Worm (Caenorhabditis elegans): ENCODE results near the gene W04G3.5.

The W04G3.5 gene

ce11 chrX:11067256-11067655 is 6.2 kb upstream of the W04G3.5 start:
- peak; percentile 6 for TF ChIP-seq fos-1 (tag; optimal IDR thresholded peaks at IDR 0.05)
- no peak for TF ChIP-seq peb-1 (tag; optimal IDR thresholded peaks at IDR 0.05)
- peak; percentile 25 for TF ChIP-seq egl-27 (tag; optimal IDR thresholded peaks at IDR 0.05)

ce11 chrX:11068334-11068733 is 5.1 kb upstream of the W04G3.5 start, which contains the start of gene apt-9:
TSS of gene apt-9 (plus strand) at chrX:11068527.
- TF ChIP-seq lin-11 (tag; optimal IDR thresholded peaks at IDR 0.05), result peak; percentile 16
- TF ChIP-seq C34F6.9 (tag; optimal IDR thresholded peaks at IDR 0.05), result peak; percentile 26
- TF ChIP-seq ztf-11 (tag; optimal IDR thresholded peaks at IDR 0.05), result no peak
- no peak for TF ChIP-seq nhr-12 (tag; optimal IDR thresholded peaks at IDR 0.05)
- TF ChIP-seq mab-5 (tag; optimal IDR thresholded peaks at IDR 0.05), result peak; percentile 8
- TF ChIP-seq unc-55 (GFP tag; optimal IDR thresholded peaks at IDR 0.05), result peak; percentile 81
- peak; percentile 54 for TF ChIP-seq nhr-129 (tag; optimal IDR thresholded peaks at IDR 0.05)
- peak; percentile 23 for TF ChIP-seq snpc-4 (tag; optimal IDR thresholded peaks at IDR 0.05)
- TF ChIP-seq lsy-2 (tag; optimal IDR thresholded peaks at IDR 0.05), result peak in 1 of 2 experiments; percentile 42
- TF ChIP-seq mdl-1 (tag; optimal IDR thresholded peaks at IDR 0.05), result peak in 1 of 2 experiments; percentile 28
- no peak for TF ChIP-seq nhr-23 (tag; optimal IDR thresholded peaks at IDR 0.05)
- TF ChIP-seq ztf-4 (tag; optimal IDR thresholded peaks at IDR 0.05), result no peak
- TF ChIP-seq sma-9 (GFP tag; optimal IDR thresholded peaks at IDR 0.05), result peak; percentile 22
- TF ChIP-seq sma-9 (tag; optimal IDR thresholded peaks at IDR 0.05), result no peak
- TF ChIP-seq Y55F3AM.14 (GFP tag; optimal IDR thresholded peaks at IDR 0.05), result peak; percentile 31

ce11 chrX:11072701-11073100 is 757 bp upstream of the W04G3.5 start:
- TF ChIP-seq Y55F3AM.14 (GFP tag; optimal IDR thresholded peaks at IDR 0.05) (no peak), zag-1 (tag; optimal IDR thresholded peaks at IDR 0.05) (no peak), F13H6.1 (tag; optimal IDR thresholded peaks at IDR 0.05) (no peak), peb-1 (tag; optimal IDR thresholded peaks at IDR 0.05) (no peak), nhr-6 (tag; optimal IDR thresholded peaks at IDR 0.05) (no peak), nhr-237 (tag; optimal IDR thresholded peaks at IDR 0.05) (no peak), elt-1 (tag; optimal IDR thresholded peaks at IDR 0.05) (no peak), R02D3.7 (tag; optimal IDR thresholded peaks at IDR 0.05) (no peak), snpc-4 (tag; optimal IDR thresholded peaks at IDR 0.05) (no peak), lsy-2 (tag; optimal IDR thresholded peaks at IDR 0.05) (no peak), egl-27 (tag; optimal IDR thresholded peaks at IDR 0.05) (no peak), unc-39 (tag; optimal IDR thresholded peaks at IDR 0.05) (no peak), alr-1 (tag; optimal IDR thresholded peaks at IDR 0.05) (no peak)

- TF ChIP-seq F13H6.1 (tag; optimal IDR thresholded peaks at IDR 0.05) (no peak), ceh-16 (tag; optimal IDR thresholded peaks at IDR 0.05) (no peak), nhr-12 (tag; optimal IDR thresholded peaks at IDR 0.05) (no peak)
Measured at ce11 chrX:11076491-11076890, 3.0 kb downstream of the W04G3.5 start, which contains the start of gene W04G3.12. TSS of gene W04G3.12 (minus strand) at chrX:11076801.

DNA sequence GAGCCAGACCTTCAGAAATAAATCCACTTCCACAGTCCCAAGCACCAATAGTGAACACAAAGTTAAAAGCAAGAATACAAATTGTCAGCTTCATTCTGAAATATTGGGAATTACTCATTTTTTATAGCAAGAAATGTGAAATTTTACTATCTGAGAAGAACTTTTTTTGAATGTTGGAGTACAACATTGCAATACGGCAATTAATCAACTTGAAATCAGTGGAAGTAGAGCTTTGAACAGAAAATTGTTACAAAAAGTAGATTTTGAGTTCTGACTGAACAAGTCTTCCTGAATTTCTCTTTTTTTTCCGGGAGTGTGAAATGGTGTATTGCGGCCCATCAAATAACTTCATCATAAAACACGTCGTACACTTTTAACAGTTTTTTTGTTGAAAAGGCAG is 4.7 kb downstream of the W04G3.5 start, which contains the start of gene W04G3.10:
Gene W04G3.10, minus strand, starts transcription at position 101 of the 400 bp plus-strand sequence.
- no peak for TF ChIP-seq nhr-129 (tag; optimal IDR thresholded peaks at IDR 0.05)
- no peak for TF ChIP-seq mbf-1 (tag; optimal IDR thresholded peaks at IDR 0.05)
- TF ChIP-seq aly-2 (tag; optimal IDR thresholded peaks at IDR 0.05), result no peak
- TF ChIP-seq nhr-77 (tag; optimal IDR thresholded peaks at IDR 0.05), result no peak
- no peak for TF ChIP-seq unc-39 (tag; optimal IDR thresholded peaks at IDR 0.05)
- TF ChIP-seq sma-9 (GFP tag; optimal IDR thresholded peaks at IDR 0.05), result no peak
- TF ChIP-seq sma-9 (tag; optimal IDR thresholded peaks at IDR 0.05), result no peak
- no peak for TF ChIP-seq snpc-4 (tag; optimal IDR thresholded peaks at IDR 0.05)
- TF ChIP-seq R02D3.7 (tag; optimal IDR thresholded peaks at IDR 0.05), result no peak
- TF ChIP-seq gmeb-1 (tag; optimal IDR thresholded peaks at IDR 0.05), result no peak
- TF ChIP-seq sem-4 (tag; optimal IDR thresholded peaks at IDR 0.05), result no peak
- TF ChIP-seq skn-1 (tag; optimal IDR thresholded peaks at IDR 0.05), result no peak
- TF ChIP-seq nhr-237 (tag; optimal IDR thresholded peaks at IDR 0.05), result no peak
- no peak for TF ChIP-seq ztf-4 (tag; optimal IDR thresholded peaks at IDR 0.05)
- no peak for TF ChIP-seq lin-11 (tag; optimal IDR thresholded peaks at IDR 0.05)

DNA sequence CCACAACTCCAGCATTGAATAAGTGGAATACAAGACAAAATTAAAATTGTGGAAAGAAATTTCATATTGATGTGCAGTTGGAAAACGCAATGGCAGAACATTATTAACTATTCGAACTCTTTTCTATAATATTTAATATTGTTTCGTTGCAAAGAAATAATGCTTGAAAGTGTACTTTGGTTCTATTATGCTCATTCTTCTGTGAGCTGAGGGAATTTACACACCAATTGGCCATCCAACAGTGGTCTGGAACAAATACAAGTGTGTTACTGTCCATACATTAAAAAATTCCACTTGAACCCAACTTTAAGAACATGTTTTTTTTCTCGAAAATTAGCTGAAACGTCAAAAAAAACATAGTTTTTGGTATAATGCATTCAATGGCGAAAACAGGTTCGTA is 6.2 kb downstream of the W04G3.5 start, which contains the start of gene W04G3.13:
Gene W04G3.13, minus strand, starts transcription at position 101 of the 400 bp plus-strand sequence.
- no peak for TF ChIP-seq ztf-1 (GFP tag; conservative IDR thresholded peaks at IDR 0.05)
- no peak for TF ChIP-seq lsy-2 (tag; optimal IDR thresholded peaks at IDR 0.05)
- TF ChIP-seq Y55F3AM.14 (GFP tag; optimal IDR thresholded peaks at IDR 0.05), result no peak
- no peak for TF ChIP-seq unc-39 (tag; optimal IDR thresholded peaks at IDR 0.05)
- TF ChIP-seq unc-55 (GFP tag; optimal IDR thresholded peaks at IDR 0.05), result no peak
- no peak for TF ChIP-seq R02D3.7 (tag; optimal IDR thresholded peaks at IDR 0.05)
